Fruit fly (Drosophila melanogaster) S2 (cell line): ENCODE data around the gene Herp.

Experiments used
- CG8478 ChIP-seq: fragments of >200 bp; optimal IDR thresholded peaks from 2 replicates; lab custom pipeline; 2018
- CTCF ChIP-seq, 2 experiments: fragments of >200 bp; optimal IDR thresholded peaks; 2 replicates each; lab custom pipeline; 2018

DNA sequence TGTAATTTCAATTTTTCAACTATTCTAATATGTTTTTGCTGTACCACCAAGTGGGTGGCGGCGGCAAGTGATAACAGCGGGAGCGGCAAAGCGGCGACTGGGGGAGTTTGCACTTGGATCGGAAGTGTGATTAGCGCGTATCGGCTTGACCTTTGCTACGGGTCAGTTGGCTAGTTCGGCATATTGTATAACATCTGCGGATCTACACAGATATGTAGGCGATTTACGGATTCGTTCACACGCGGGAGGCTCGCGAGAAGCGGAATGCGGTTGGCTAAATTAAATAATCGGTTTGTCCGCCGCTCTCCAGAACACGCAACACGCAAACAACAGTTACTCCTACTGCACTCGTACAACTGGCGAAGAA, 9.8 kb downstream of the Herp start:
- TF ChIP-seq CG8478 (lab: Kevin White, UChicago) (no peak), CTCF (optimal IDR thresholded peaks at IDR 0.05; lab: Kevin White, UChicago) (no peak)
